Fruit fly (Drosophila melanogaster): ENCODE data around the gene CG14456.

The CG14456 gene

dm6 chr3L:22724046-22724771, 37.2 kb downstream of the CG14456 start (continued):
- TF ChIP-seq phol (tag; optimal IDR thresholded peaks at IDR 0.05) (peak; percentile 25), Xrp1 (GFP tag; IDR thresholded peaks at IDR 0.05) (no peak), ERR (GFP tag; optimal IDR thresholded peaks at IDR 0.05) (no peak), wor (GFP tag; IDR thresholded peaks at IDR 0.05) (no peak), CG1647 (GFP tag; optimal IDR thresholded peaks at IDR 0.05) (no peak), CG18599 (GFP tag; optimal IDR thresholded peaks at IDR 0.05) (no peak), tll (GFP tag; optimal IDR thresholded peaks at IDR 0.05) (peak in 1 of 2 experiments; percentile 59), Rfx (GFP tag; IDR thresholded peaks at IDR 0.05) (peak; percentile 16; the same call in 1 of the 2 replicates), CG15073 (GFP tag; optimal IDR thresholded peaks at IDR 0.05) (no peak), NFAT (GFP tag; IDR thresholded peaks at IDR 0.05) (no peak), slbo (GFP tag; IDR thresholded peaks at IDR 0.05) (no peak), gem (tag; optimal IDR thresholded peaks at IDR 0.05) (no peak), CG12942 (GFP tag; optimal IDR thresholded peaks at IDR 0.05) (no peak), CG17359 (tag; optimal IDR thresholded peaks at IDR 0.05) (no peak), cad (GFP tag; optimal IDR thresholded peaks at IDR 0.05) (peak; percentile 81), CG30020 (tag; optimal IDR thresholded peaks at IDR 0.05) (peak; percentile 3), Dll (GFP tag; IDR thresholded peaks at IDR 0.05; ENCODE audit: partially characterized antibody) (0 out of 4 replicates have a peak, but pooled peaks have one; percentile 27), CG3847 (GFP tag; IDR thresholded peaks at IDR 0.05) (no peak), slp2 (GFP tag; optimal IDR thresholded peaks at IDR 0.05) (no peak), CG9609 (GFP tag; optimal IDR thresholded peaks at IDR 0.05) (no peak), Nf-YC (tag; optimal IDR thresholded peaks at IDR 0.05) (peak; percentile 96), gfzf (GFP tag; optimal IDR thresholded peaks at IDR 0.05) (no peak), Med (GFP tag) (peak; percentile 70), esg (GFP tag; conservative IDR thresholded peaks at IDR 0.05) (no peak), sens (GFP tag) (no peak), CG10267 (tag; optimal IDR thresholded peaks at IDR 0.05) (peak; percentile 58), CG7372 (GFP tag; IDR thresholded peaks at IDR 0.05) (no peak), CG13894 (tag; optimal IDR thresholded peaks at IDR 0.05) (no peak), CG6854 (GFP tag; optimal IDR thresholded peaks at IDR 0.05) (no peak), CG4617 (GFP tag; optimal IDR thresholded peaks at IDR 0.05; ENCODE audit: borderline replicate concordance) (no peak), Dref (GFP tag; IDR thresholded peaks at IDR 0.05) (no peak), stc (GFP tag; IDR thresholded peaks at IDR 0.05) (no peak), Lhr (GFP tag; optimal IDR thresholded peaks at IDR 0.05) (no peak), gro (GFP tag; optimal IDR thresholded peaks at IDR 0.05) (no peak), CG32767 (GFP tag; IDR thresholded peaks at IDR 0.05) (no peak), CG6791 (GFP tag; IDR thresholded peaks at IDR 0.05; ENCODE audit: partially characterized antibody) (no peak), Deaf1 (tag; optimal IDR thresholded peaks at IDR 0.05) (peak; percentile 76), row (GFP tag; IDR thresholded peaks at IDR 0.05) (no peak; the same call in 2 of the 3 replicates), stwl (tag; optimal IDR thresholded peaks at IDR 0.05) (peak; percentile 59), HmgZ (tag; optimal IDR thresholded peaks at IDR 0.05) (no peak), chn (GFP tag; optimal IDR thresholded peaks at IDR 0.05) (no peak), CG2712 (tag; optimal IDR thresholded peaks at IDR 0.05) (peak; percentile 1), zen2 (GFP tag; IDR thresholded peaks at IDR 0.05; ENCODE audit: partially characterized antibody) (no peak), CG4424 (GFP tag; optimal IDR thresholded peaks at IDR 0.05) (no peak), twi (tag; optimal IDR thresholded peaks at IDR 0.05) (peak; percentile 87), sd (tag; optimal IDR thresholded peaks at IDR 0.05) (peak; percentile 81), CG14860 (GFP tag; IDR thresholded peaks at IDR 0.05; ENCODE audit: partially characterized antibody) (no peak), HLH54F (GFP tag; optimal IDR thresholded peaks at IDR 0.05) (no peak), CG15514 (GFP tag; optimal IDR thresholded peaks at IDR 0.05) (no peak), Poxn (GFP tag; IDR thresholded peaks at IDR 0.05) (no peak)
